Worm (Caenorhabditis elegans) whole organism, early embryonic: ENCODE data around the gene snt-1.

Source experiments
- B0310.2 ChIP-seq: sonication (generic microtip); optimal IDR thresholded peaks from 2 replicates; lab custom pipeline; 2016; ENCODE audit warnings: mild to moderate bottlenecking, missing genetic modification characterization, missing compliant biosample characterization
- F13C5.2 ChIP-seq: sonication (generic microtip); optimal IDR thresholded peaks from 2 replicates; lab custom pipeline; 2017; ENCODE audit warnings: mild to moderate bottlenecking, missing genetic modification characterization, inconsistent platforms, missing compliant biosample characterization
- aly-1 ChIP-seq: sonication (generic microtip); optimal IDR thresholded peaks from 2 replicates; lab custom pipeline; 2016; ENCODE audit warnings: missing genetic modification characterization, missing compliant biosample characterization
- ama-1 ChIP-seq: fragments of 150-350 bp; optimal IDR thresholded peaks from 2 replicates; lab custom pipeline; 2014
- ceh-13 ChIP-seq: fragments of 200-800 bp; sonication (Bioruptor generic); optimal IDR thresholded peaks from 2 replicates; lab custom pipeline; 2018; ENCODE audit warnings: mild to moderate bottlenecking, missing genetic modification characterization, missing compliant biosample characterization
- ceh-36 ChIP-seq: sonication (generic microtip); optimal IDR thresholded peaks from 2 replicates; lab custom pipeline; 2016; ENCODE audit warnings: missing genetic modification characterization, inconsistent platforms, missing compliant biosample characterization
- ets-7 ChIP-seq: sonication (generic microtip); optimal IDR thresholded peaks from 2 replicates; lab custom pipeline; 2016; ENCODE audit warnings: missing genotype, missing genetic modification characterization, missing compliant biosample characterization
- flt-1 ChIP-seq: fragments of 200-800 bp; sonication (Bioruptor generic); IDR thresholded peaks from 2 replicates; pipeline ENCODE4 v1.3.6; 2022; ENCODE audit warnings: missing genetic modification characterization, missing compliant biosample characterization
- hmbx-1 ChIP-seq: sonication (generic microtip); optimal IDR thresholded peaks from 2 replicates; lab custom pipeline; 2016; ENCODE audit warnings: mild to moderate bottlenecking, missing genetic modification characterization, missing compliant biosample characterization
- hmg-4 ChIP-seq: fragments of 200-800 bp; sonication (Bioruptor generic); optimal IDR thresholded peaks from 2 replicates; lab custom pipeline; 2018; ENCODE audit warnings: mild to moderate bottlenecking, missing genetic modification characterization, missing compliant biosample characterization
- hnd-1 ChIP-seq: sonication (generic microtip); optimal IDR thresholded peaks from 2 replicates; lab custom pipeline; 2016; ENCODE audit warnings: missing genetic modification characterization, missing compliant biosample characterization
- pes-1 ChIP-seq: fragments of 200-800 bp; sonication (Bioruptor generic); IDR thresholded peaks from 2 replicates; pipeline ENCODE4 v1.3.6; 2022; ENCODE audit warnings: missing genetic modification reagents, missing genetic modification characterization, missing compliant biosample characterization
- scrt-1 ChIP-seq: fragments of 200-800 bp; sonication (Bioruptor generic); IDR thresholded peaks from 2 replicates; pipeline ENCODE4 v1.3.6; 2022; ENCODE audit warnings: missing genetic modification characterization, missing compliant biosample characterization
- sea-1 ChIP-seq: fragments of 200-800 bp; sonication (Bioruptor generic); conservative IDR thresholded peaks from 2 replicates; pipeline ENCODE4 v1.3.6; 2022; ENCODE audit warnings: missing genetic modification characterization, missing compliant biosample characterization
- tbx-11 ChIP-seq: fragments of 200-800 bp; sonication (Bioruptor generic); IDR thresholded peaks from 2 replicates; pipeline ENCODE4 v1.3.6; 2022; ENCODE audit warnings: missing genetic modification characterization, missing compliant biosample characterization
- tbx-37 ChIP-seq: fragments of 200-800 bp; sonication (Bioruptor generic); conservative IDR thresholded peaks from 2 replicates; pipeline ENCODE4 v1.3.6; 2022; ENCODE audit warnings: missing genetic modification reagents, missing genetic modification characterization, missing compliant biosample characterization
- tra-4 ChIP-seq: sonication (generic microtip); optimal IDR thresholded peaks from 2 replicates; lab custom pipeline; 2017; ENCODE audit warnings: missing genetic modification characterization, missing compliant biosample characterization

snt-1 gene

DNA sequence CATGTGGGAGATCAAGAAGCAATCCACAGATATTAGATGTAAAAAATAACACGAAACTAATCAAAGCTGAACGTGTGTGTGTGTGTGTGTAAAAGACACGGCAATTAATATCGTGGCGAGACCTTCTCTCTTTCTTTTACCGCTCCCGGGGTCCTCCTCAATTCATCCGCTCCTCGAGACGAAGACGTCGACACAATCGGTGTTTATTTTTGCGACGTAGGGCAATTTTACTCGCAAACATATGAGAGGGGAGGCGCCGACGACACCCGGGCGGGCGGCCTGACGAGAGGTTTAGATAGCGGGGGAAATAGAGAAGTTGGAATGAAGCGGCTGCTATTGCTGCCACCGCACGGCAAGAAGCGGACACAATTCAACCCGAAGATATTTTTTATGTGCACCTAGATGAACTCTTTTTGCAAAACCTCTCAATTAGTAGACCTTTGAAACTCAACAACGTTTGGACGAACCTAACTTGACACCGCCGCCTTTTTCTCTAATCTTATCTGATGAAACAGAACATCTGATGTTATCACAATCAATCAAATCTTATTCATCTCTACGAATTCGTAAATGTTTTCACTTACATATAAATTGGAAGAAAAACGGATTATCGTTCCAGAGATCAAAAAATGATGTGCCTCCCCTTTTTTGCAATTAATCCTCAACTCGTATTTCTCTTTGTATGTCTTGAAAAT lies 22.1 kb downstream of the snt-1 start:
- TF ChIP-seq aly-1 = no peak
- no peak for TF ChIP-seq sea-1 (GFP tag; lab: Robert Waterston, UW)
- peak; percentile 63 for TF ChIP-seq hmg-4
- TF ChIP-seq pes-1 (GFP tag; lab: Robert Waterston, UW) = no peak
- TF ChIP-seq flt-1 (GFP tag; lab: Robert Waterston, UW) = peak; percentile 13; the same call in 1 of the 2 replicates

DNA sequence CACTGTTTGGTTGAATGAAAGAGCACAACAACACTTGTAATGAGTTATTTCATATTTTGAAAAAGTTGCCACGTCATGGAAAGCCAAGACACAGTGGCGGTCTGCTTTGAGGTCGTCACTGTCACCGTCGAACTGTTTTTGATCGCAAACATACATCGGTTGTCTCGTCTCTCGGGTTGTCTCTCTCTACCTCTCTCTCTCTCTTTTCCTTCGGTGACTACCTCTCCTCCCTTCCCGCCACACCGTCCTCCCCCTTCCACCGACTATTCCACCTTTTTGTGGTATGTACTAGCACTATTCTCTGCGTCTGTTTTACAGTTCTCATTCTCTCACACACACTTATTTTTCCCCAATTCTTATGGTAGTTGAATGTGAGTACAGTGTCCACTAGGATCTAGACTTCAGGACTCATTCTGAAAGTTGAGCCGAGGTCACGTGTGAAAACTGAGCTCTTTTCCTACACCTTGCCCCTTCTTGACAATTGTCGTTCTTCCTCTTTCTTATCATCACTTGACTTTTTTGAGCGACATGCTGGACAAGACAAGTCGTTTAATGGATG lies 23.1 kb downstream of the snt-1 start:
- TF ChIP-seq aly-1 = peak; percentile 7
- no peak for TF ChIP-seq ets-7 (tag; lab: Kevin White, UChicago)
- TF ChIP-seq ceh-36 (tag; lab: Kevin White, UChicago) = peak; percentile 69

DNA sequence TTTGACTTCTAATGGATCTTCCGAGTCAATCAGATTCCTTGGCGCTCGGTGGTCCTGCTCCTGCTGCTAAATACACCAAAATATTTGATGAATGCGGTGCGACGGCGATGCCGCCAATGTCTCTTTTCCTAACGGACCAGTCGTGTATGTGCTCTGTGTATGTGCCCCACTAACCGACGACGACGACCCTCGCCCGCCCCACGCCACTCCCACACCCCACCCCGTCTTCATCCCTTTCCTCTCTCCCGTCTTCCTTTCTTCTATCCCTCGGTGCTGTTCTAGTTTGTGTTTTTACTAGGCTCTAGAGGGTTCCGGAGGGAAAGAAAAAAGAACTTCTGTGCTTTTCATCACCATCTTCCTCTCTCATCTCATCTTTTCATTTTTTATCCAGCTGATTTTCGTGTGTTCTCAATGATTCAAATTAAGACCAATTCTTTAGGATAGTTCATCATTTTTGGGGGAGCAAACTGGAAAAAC lies 23.9 kb downstream of the snt-1 start, which contains the start of gene egl-27:
TSS of gene egl-27 (plus strand) at position 427 of the 477 bp plus-strand sequence.
- no peak for TF ChIP-seq hmbx-1 (tag; lab: Kevin White, UChicago)
- peak; percentile 69; the same call in 1 of the 2 replicates for TF ChIP-seq sea-1 (GFP tag; lab: Robert Waterston, UW)

DNA sequence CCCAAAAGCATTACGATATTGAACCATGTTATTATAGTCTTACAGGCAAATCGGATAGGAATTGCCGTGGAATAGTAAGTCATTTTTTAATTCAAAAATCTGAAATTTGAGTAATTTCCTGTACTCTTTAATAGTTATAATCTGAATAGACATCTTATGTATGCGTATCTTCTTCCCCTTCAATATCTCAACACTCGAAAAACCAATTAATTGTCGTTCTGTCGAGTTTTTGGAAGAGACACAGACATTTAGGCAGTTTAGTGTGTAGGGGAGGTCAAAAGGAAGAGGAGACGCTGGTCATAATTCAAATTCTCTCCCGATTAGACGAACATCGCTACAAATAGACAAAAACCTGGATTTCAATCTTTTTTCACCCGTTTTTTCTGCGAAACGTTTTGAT lies 24.7 kb downstream of the snt-1 start:
- no peak for TF ChIP-seq tbx-11
- 0 out of 2 replicates have a peak, but pooled peaks have one; percentile 30 for TF ChIP-seq flt-1 (GFP tag; lab: Robert Waterston, UW)

DNA sequence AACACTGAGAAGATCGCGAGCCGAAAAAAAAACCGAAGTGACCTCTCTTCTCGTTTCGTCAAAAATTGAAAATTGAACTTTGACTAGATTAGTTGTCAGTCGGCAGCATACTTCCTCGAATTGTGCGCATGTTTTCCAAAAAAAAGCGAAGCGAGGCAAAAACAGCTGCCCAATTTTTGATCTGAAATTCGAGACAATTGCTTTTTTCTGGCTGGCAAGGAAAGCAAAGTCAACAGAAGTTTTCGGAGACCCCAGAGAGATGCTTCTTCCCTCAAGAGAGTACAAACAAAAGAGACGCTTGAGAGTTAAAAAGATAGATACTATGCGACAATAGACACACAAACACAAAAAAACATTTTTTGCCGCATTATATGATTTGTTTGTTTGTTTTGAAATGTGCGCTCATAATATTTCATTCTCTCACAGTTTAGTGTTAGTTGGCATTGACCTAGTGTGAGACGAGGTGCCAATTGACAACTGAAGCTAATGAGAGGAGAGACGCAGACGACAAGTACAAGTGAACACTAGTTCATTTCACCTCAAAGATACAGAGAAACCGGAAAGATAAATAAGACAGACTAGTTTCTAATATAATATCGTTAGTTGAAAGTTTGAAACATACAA lies 25.3 kb downstream of the snt-1 start:
- TF ChIP-seq tbx-37 (GFP tag; lab: Robert Waterston, UW) = no peak
- TF ChIP-seq B0310.2 (tag; lab: Kevin White, UChicago) = no peak
- no peak for TF ChIP-seq flt-1 (GFP tag; lab: Robert Waterston, UW)
- no peak for TF ChIP-seq tbx-11
- no peak for TF ChIP-seq aly-1
- TF ChIP-seq sea-1 (GFP tag; lab: Robert Waterston, UW) = no peak
- no peak for TF ChIP-seq hmbx-1 (tag; lab: Kevin White, UChicago)
- TF ChIP-seq ceh-36 (tag; lab: Kevin White, UChicago) = no peak
- no peak for TF ChIP-seq ets-7 (tag; lab: Kevin White, UChicago)
- no peak for TF ChIP-seq pes-1 (GFP tag; lab: Robert Waterston, UW)
- no peak for TF ChIP-seq scrt-1 (GFP tag; lab: Robert Waterston, UW)
- no peak for TF ChIP-seq ama-1 (lab: Kevin White, UChicago)
- no peak for TF ChIP-seq hnd-1 (tag; lab: Kevin White, UChicago)
- no peak for TF ChIP-seq hmg-4
- no peak for TF ChIP-seq tra-4
- no peak for TF ChIP-seq ceh-13 (GFP tag; lab: Kevin White, UChicago)
- no peak for TF ChIP-seq F13C5.2 (tag; lab: Kevin White, UChicago)

DNA sequence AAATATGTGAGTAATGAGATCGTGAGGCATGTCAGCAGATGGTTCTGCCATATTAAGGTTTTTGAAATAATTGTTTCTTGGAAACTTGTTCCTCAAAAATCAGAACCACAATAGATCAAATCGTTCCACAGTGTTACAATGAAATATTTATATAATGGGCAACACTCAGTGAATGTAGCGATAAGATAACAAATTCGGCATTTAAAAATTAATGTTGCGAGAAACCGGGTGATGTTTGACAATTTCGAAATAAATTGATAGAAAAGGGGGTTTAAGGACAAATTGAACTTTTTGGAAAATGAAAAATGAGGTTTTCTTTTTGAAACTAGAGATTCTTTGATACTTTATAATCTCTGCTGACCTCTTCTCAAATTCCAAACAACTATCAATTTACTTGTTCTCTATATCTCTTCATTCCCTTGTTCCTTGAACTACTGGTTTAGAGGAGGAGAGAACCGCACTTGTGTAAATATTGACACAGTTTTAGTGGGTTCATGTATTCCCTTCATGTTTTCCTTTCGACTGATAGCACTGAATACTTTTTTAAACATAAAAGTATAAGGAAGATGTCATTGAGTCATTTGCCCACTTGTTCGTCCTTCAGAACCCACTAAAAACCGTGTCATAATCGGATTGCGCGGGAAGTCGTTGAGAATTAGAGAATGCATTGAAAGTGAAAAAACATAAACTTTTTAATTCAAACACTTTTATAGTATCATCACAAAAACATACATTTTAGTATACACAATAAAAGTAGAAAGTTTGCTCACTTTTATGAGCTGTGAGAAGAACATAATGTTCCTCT lies 26.2 kb downstream of the snt-1 start:
- TF ChIP-seq flt-1 (GFP tag; lab: Robert Waterston, UW) (no peak), tbx-11 (no peak), hnd-1 (tag; lab: Kevin White, UChicago) (no peak), aly-1 (no peak), tbx-37 (GFP tag; lab: Robert Waterston, UW) (no peak), ceh-36 (tag; lab: Kevin White, UChicago) (no peak), hmbx-1 (tag; lab: Kevin White, UChicago) (no peak), ceh-13 (GFP tag; lab: Kevin White, UChicago) (no peak), hmg-4 (no peak), ama-1 (lab: Kevin White, UChicago) (no peak), scrt-1 (GFP tag; lab: Robert Waterston, UW) (no peak), pes-1 (GFP tag; lab: Robert Waterston, UW) (no peak), F13C5.2 (tag; lab: Kevin White, UChicago) (no peak), B0310.2 (tag; lab: Kevin White, UChicago) (no peak), sea-1 (GFP tag; lab: Robert Waterston, UW) (no peak), ets-7 (tag; lab: Kevin White, UChicago) (no peak)

DNA sequence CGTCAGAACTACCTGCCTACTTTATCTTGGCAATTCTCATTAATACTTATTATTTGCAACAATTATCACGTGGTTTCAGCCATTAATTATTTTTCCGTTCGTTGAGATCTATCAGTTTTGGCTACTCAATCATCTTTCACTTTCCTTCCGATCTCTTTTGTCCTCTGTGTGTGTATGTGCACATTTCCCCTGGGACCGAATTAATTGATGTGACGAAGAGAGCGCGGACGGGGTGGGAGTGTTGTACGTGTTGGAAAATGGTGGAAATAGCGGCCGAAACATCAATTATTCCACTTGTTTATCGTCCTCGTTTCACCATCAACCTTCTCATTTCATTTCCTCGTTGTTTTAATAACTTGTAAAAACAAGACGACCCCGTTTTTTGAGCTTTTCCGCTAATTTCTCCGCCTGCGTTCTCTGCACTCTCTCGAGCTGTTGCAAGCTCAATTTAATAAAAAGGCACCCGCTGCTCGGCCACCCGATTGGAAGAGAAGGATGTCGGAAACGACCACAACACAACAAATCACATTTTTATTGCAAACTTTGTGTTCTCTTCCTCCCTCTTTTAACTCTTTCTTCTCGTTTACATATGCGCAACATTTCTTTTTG lies 27.6 kb downstream of the snt-1 start:
- TF ChIP-seq tra-4 (no peak), hmg-4 (peak; percentile 19)
